Worm (Caenorhabditis elegans) whole organism, L4/young adult: ENCODE results near the gene stdh-4.

ENCODE experiments used
- W03F9.2 ChIP-seq: fragments of 150-350 bp; optimal IDR thresholded peaks from 2 replicates; lab custom pipeline; 2014; ENCODE audit warnings: missing biosample characterization, missing genetic modification characterization
- dao-5 ChIP-seq: sonication (generic microtip); optimal IDR thresholded peaks from 2 replicates; lab custom pipeline; 2016; ENCODE audit warnings: missing genotype, missing genetic modification characterization, moderate library complexity, missing compliant biosample characterization
- him-1 ChIP-seq: sonication (generic microtip); optimal IDR thresholded peaks from 2 replicates; lab custom pipeline; 2016; ENCODE audit warnings: missing genotype, missing genetic modification reagents, missing genetic modification characterization, missing compliant biosample characterization

ce11 chrV:8500348-8500747 lies 48.7 kb upstream of the stdh-4 start:
- TF ChIP-seq dao-5 (peak; percentile 96), him-1 (tag; lab: Kevin White, UChicago) (peak; percentile 97), W03F9.2 (tag; lab: Kevin White, UChicago) (peak; percentile 84)
